Fruit fly (Drosophila melanogaster): Measurements from ENCODE around the gene CG34292.

DNA sequence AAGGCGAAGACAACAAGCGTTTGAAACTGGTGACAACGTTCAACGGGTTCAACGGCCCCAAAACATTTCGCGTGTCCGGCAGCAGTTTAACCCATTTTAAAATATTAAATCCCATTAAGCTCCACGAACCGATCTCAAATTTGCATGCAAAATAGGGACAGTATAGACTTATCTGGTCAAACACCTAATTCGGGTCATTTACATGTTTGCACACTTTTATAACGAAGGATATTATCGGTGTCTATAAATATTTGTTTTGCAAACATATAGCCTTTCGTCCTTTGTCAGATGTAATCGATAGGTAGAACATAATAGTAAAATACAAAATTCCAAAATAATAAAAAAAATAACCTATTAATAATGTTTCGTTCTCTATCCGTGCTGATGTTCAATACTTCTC is at the start of gene CG34292:
- TF ChIP-seq CG6854 (GFP tag; optimal IDR thresholded peaks at IDR 0.05) (no peak), Blimp-1 (GFP tag; optimal IDR thresholded peaks at IDR 0.05) (no peak), CG3032 (tag; optimal IDR thresholded peaks at IDR 0.05) (no peak), CG3919 (GFP tag; optimal IDR thresholded peaks at IDR 0.05) (no peak), CG8319 (GFP tag; optimal IDR thresholded peaks at IDR 0.05) (no peak)
